Worm (Caenorhabditis elegans): ENCODE results near the gene fbxb-82.
"Not testable (repeated sequence)": the region's sequence is repeated elsewhere in the genome, so short reads cannot be mapped to it uniquely, and the experiment has no call there.

Gene fbxb-82

ce11 chrIII:134194-134593 is 8.8 kb downstream of the fbxb-82 start, which contains the start of gene pals-25:
pals-25 (plus strand) TSS chrIII:134494.
- TF ChIP-seq W03F9.2 (tag; optimal IDR thresholded peaks at IDR 0.05), result no peak
- TF ChIP-seq him-1 (tag; optimal IDR thresholded peaks at IDR 0.05), result no peak
- no peak for TF ChIP-seq dao-5 (tag; optimal IDR thresholded peaks at IDR 0.05)

ce11 chrIII:132118-132517 is 10.9 kb downstream of the fbxb-82 start, which contains the start of gene pals-22:
pals-22 (plus strand) TSS chrIII:132418.
- no peak for TF ChIP-seq W03F9.2 (tag; optimal IDR thresholded peaks at IDR 0.05)
- no peak for TF ChIP-seq him-1 (tag; optimal IDR thresholded peaks at IDR 0.05)
- TF ChIP-seq dao-5 (tag; optimal IDR thresholded peaks at IDR 0.05), result no peak

- TF ChIP-seq dao-5 (tag; optimal IDR thresholded peaks at IDR 0.05), result no peak
Observed at ce11 chrIII:131627-132026, 11.4 kb downstream of the fbxb-82 start.

- no peak for TF ChIP-seq him-1 (tag; optimal IDR thresholded peaks at IDR 0.05)
- no peak for TF ChIP-seq W03F9.2 (tag; optimal IDR thresholded peaks at IDR 0.05)
- TF ChIP-seq dao-5 (tag; optimal IDR thresholded peaks at IDR 0.05), result no peak
Observed at ce11 chrIII:130650-131049, 12.4 kb downstream of the fbxb-82 start, which contains the start of the genes nhr-280 and C29F9.2. nhr-280 (minus strand) TSS chrIII:130750. C29F9.2 (plus strand) TSS chrIII:130947.

DNA sequence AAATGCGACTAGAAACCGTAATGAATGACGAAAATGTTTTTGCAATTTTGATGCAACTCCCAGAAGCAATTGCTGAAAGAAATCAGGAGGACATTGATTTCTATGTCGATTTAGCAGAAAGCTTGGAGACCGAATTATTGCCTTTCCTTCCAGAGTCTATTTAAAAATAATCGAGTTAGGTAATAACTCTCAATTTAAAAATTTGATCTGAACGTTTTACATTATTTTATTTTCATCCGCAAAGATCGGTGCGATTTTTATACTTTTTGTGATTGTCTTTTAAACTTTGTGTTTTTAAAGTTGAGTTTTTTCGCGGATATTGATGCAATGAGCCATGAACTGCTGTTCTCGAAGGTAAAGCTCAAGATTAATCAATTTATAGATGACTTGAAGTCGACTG is 18.5 kb downstream of the fbxb-82 start, which contains the start of gene pals-23:
pals-23 (plus strand) TSS at position 301 of the 400 bp plus-strand sequence.
- TF ChIP-seq him-1 (tag; optimal IDR thresholded peaks at IDR 0.05) (no peak), W03F9.2 (tag; optimal IDR thresholded peaks at IDR 0.05) (no peak), dao-5 (tag; optimal IDR thresholded peaks at IDR 0.05) (no peak)

ce11 chrIII:121983-122449 is 21.0 kb downstream of the fbxb-82 start, which contains the start of gene C29F9.12:
C29F9.12 (minus strand) TSS chrIII:122033.
- TF ChIP-seq dao-5, W03F9.2, him-1 (tag; optimal IDR thresholded peaks at IDR 0.05): not testable (repeated sequence)

ce11 chrIII:120199-120598 is 22.8 kb downstream of the fbxb-82 start, which contains the start of gene pals-24:
pals-24 (plus strand) TSS chrIII:120435.
- TF ChIP-seq dao-5 (tag; optimal IDR thresholded peaks at IDR 0.05) (no peak), him-1 (tag; optimal IDR thresholded peaks at IDR 0.05) (no peak), W03F9.2 (tag; optimal IDR thresholded peaks at IDR 0.05) (no peak)

DNA sequence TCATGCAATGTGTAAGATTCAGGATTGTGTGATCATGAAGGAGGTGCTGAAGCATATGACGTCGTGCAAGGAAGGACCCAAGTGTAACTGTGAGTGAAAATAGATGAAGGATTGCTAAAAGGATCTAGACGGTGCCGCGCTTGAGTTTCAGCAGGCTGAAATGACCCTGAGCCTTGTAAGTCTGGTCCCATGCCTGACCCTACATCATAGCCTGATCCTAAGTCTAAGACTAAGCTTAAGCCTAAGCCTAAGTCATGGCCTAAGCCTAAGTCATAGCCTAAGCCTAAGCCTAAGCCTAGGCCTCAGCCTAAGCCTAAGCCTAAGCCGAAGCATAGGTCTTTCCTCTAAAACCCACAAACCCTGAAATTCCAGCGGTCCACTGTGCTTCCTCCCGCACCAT is 25.2 kb downstream of the fbxb-82 start:
- TF ChIP-seq dao-5 (tag; optimal IDR thresholded peaks at IDR 0.05), result no peak

DNA sequence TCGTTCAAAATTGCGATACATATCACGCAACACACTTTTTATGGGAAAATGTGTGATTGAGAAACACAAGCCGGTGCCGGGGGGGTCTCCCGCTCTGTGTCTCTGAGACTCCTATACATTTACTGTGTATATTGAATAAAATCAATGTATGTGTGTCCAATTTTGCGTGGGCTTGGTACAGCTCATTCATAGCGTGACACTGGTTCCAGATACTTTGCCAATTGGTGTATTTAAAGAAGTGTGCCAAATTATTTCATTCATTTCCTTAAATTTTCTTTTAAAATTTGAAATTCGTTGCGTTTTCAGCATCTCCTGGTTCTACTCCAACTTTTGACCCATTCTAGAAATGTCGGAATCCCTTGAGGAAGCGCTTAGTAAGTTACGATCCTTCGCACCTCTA is 25.8 kb downstream of the fbxb-82 start, which contains the start of gene C29F9.5:
C29F9.5 (plus strand) TSS at position 301 of the 400 bp plus-strand sequence.
- TF ChIP-seq W03F9.2 (tag; optimal IDR thresholded peaks at IDR 0.05) (no peak), dao-5 (tag; optimal IDR thresholded peaks at IDR 0.05) (no peak), him-1 (tag; optimal IDR thresholded peaks at IDR 0.05) (no peak)

DNA sequence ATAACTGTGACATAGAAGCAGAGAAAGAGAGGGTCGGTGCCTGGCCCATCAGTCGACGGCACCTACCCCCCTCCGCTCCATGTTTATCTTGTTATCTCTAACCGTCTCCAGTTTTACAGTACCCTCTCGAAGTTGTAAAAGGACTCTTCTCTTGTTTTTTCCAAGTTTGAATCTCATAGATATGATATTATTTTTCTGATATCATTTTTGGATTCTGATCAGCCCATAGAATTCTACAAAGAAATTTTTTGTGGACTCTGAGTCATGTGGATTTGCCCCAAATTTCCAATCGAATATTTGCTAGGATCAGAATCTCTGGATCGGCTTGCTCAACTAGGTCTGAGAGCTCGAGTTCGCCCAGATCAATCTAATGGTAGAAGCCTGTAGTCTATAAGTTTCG is 28.4 kb downstream of the fbxb-82 start, which contains the start of gene C29F9.6:
C29F9.6 (plus strand) TSS at position 301 of the 400 bp plus-strand sequence.
- TF ChIP-seq dao-5 (tag; optimal IDR thresholded peaks at IDR 0.05) (no peak), him-1 (tag; optimal IDR thresholded peaks at IDR 0.05) (no peak), W03F9.2 (tag; optimal IDR thresholded peaks at IDR 0.05) (no peak)

- not testable (repeated sequence) for TF ChIP-seq dao-5, him-1, W03F9.2 (tag; optimal IDR thresholded peaks at IDR 0.05)
Observed at ce11 chrIII:98822-99221, 44.2 kb downstream of the fbxb-82 start, which contains the start of gene C29F9.9. C29F9.9 (minus strand) TSS chrIII:98922.

DNA sequence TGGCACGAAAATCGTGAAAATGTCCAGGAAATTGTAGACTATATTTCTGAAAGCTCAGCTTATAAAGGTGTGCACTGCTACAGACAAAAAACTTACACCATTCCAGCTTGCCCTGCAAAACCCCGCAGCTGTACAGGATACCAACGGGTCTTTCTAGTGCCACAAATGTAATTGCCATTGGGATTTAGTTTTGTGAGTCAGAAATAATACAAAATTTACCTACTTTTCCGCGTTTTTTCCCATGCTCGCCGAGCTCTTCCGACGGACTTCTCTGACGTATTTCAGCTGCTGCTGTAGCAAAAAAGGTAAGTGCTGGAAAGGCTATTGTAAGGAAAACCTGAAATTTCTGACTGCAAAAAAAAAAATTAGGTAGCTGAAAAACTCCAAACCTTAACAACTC is 46.0 kb downstream of the fbxb-82 start, which contains the start of gene C29F9.8:
C29F9.8 (minus strand) TSS at position 101 of the 400 bp plus-strand sequence.
- not testable (repeated sequence) for TF ChIP-seq W03F9.2, dao-5, him-1 (tag; optimal IDR thresholded peaks at IDR 0.05)

- TF ChIP-seq him-1 (tag; optimal IDR thresholded peaks at IDR 0.05) (no peak), dao-5 (tag; optimal IDR thresholded peaks at IDR 0.05) (no peak), W03F9.2 (tag; optimal IDR thresholded peaks at IDR 0.05) (no peak)
Observed at ce11 chrIII:96196-96595, 46.8 kb downstream of the fbxb-82 start.

ce11 chrIII:94759-95330 is 48.2 kb downstream of the fbxb-82 start, which contains the start of gene pat-4:
pat-4 (minus strand) TSS chrIII:94809.
- TF ChIP-seq him-1 (tag; optimal IDR thresholded peaks at IDR 0.05), result no peak
- TF ChIP-seq W03F9.2 (tag; optimal IDR thresholded peaks at IDR 0.05), result no peak

Measured in whole organism, L4/young adult.